Worm (Caenorhabditis elegans) whole organism, L1 larva: ENCODE measurements around the gene R05G6.10.

ENCODE experiments used
- C04F5.9 ChIP-seq: sonication (generic microtip); optimal IDR thresholded peaks from 2 replicates; lab custom pipeline; 2016; ENCODE audit warnings: missing genetic modification characterization, missing compliant biosample characterization
- Y116A8C.19 ChIP-seq: sonication (generic microtip); optimal IDR thresholded peaks from 2 replicates; lab custom pipeline; 2016; ENCODE audit warnings: missing compliant biosample characterization, missing genetic modification characterization, borderline replicate concordance
- alr-1 ChIP-seq: fragments of 200-800 bp; sonication (Bioruptor generic); optimal IDR thresholded peaks from 2 replicates; lab custom pipeline; 2018; ENCODE audit warnings: borderline replicate concordance, mild to moderate bottlenecking, missing genetic modification characterization, missing compliant biosample characterization
- aly-2 ChIP-seq: fragments of 150-350 bp; optimal IDR thresholded peaks from 2 replicates; lab custom pipeline; 2014; ENCODE audit warnings: missing biosample characterization, missing genetic modification characterization
- blmp-1 ChIP-seq: fragments of 150-350 bp; optimal IDR thresholded peaks from 2 replicates; lab custom pipeline; 2014; ENCODE audit warnings: missing biosample characterization, missing genetic modification characterization
- ces-1 ChIP-seq: fragments of 150-350 bp; optimal IDR thresholded peaks from 2 replicates; lab custom pipeline; 2014; ENCODE audit warnings: missing biosample characterization, missing genetic modification reagents, missing genetic modification characterization
- efl-1 ChIP-seq, 4 experiments: fragments of 150-350 bp; optimal IDR thresholded peaks in 3 of 4; peaks in 1 of 4; 1 replicate in 1 of 4; 2 replicates in 3 of 4; lab custom pipeline; 2014; ENCODE audit warnings: missing biosample characterization in 2 of 4, missing genetic modification characterization in 2 of 4, missing genetic modification reagents in 2 of 4
- egl-13 ChIP-seq: sonication (generic microtip); optimal IDR thresholded peaks from 2 replicates; lab custom pipeline; 2016; ENCODE audit warnings: missing genotype, missing genetic modification reagents, missing genetic modification characterization, missing compliant biosample characterization
- egl-27 ChIP-seq, 2 experiments: fragments of 150-350 bp in 1 of 2; sonication (generic microtip); optimal IDR thresholded peaks; 3 replicates each; lab custom pipeline; 2017 to 2018; ENCODE audit warnings: missing biosample characterization in 2 of 2, missing genetic modification characterization in 2 of 2, missing genetic modification reagents in 2 of 2
- elt-2 ChIP-seq: sonication (generic microtip); optimal IDR thresholded peaks from 2 replicates; lab custom pipeline; 2016; ENCODE audit warnings: missing genetic modification characterization, mild to moderate bottlenecking, inconsistent platforms, missing compliant biosample characterization, missing genetic modification reagents
- elt-3 ChIP-seq, 6 experiments: fragments of 150-350 bp in 1 of 6; sonication (generic microtip); optimal IDR thresholded peaks; 2 replicates each; lab custom pipeline; 2017 to 2018; ENCODE audit warnings: missing biosample characterization in 6 of 6, missing genetic modification characterization in 6 of 6, inconsistent platforms in 1 of 6
- fkh-8 ChIP-seq: sonication (generic microtip); optimal IDR thresholded peaks from 2 replicates; lab custom pipeline; 2016; ENCODE audit warnings: mild to moderate bottlenecking, missing genetic modification characterization, missing compliant biosample characterization
- fos-1 ChIP-seq: fragments of 150-350 bp; optimal IDR thresholded peaks from 2 replicates; lab custom pipeline; 2014; ENCODE audit warnings: missing biosample characterization, missing genetic modification characterization
- hlh-17 ChIP-seq: fragments of 200-800 bp; sonication (Bioruptor generic); optimal IDR thresholded peaks from 2 replicates; lab custom pipeline; 2018; ENCODE audit warnings: missing genetic modification characterization, mild to moderate bottlenecking, missing compliant biosample characterization, moderate library complexity, borderline replicate concordance
- hlh-4 ChIP-seq: sonication (generic microtip); optimal IDR thresholded peaks from 2 replicates; lab custom pipeline; 2016; ENCODE audit warnings: mild to moderate bottlenecking, missing genetic modification characterization, missing compliant biosample characterization
- hpl-2 ChIP-seq: fragments of 150-350 bp; optimal IDR thresholded peaks from 2 replicates; lab custom pipeline; 2014; ENCODE audit warnings: missing biosample characterization, missing genetic modification reagents, missing genetic modification characterization
- isw-1 ChIP-seq: fragments of 200-800 bp; sonication (Bioruptor generic); IDR thresholded peaks from 2 replicates; pipeline ENCODE4 v1.3.6; 2022; ENCODE audit warnings: missing genetic modification characterization, missing compliant biosample characterization
- jun-1 ChIP-seq: fragments of 150-350 bp; optimal IDR thresholded peaks from 2 replicates; lab custom pipeline; 2014; ENCODE audit warnings: missing biosample characterization, missing genetic modification reagents, missing genetic modification characterization
- lin-14 ChIP-seq: fragments of 200-800 bp; sonication (Bioruptor generic); optimal IDR thresholded peaks from 2 replicates; lab custom pipeline; 2018; ENCODE audit warnings: mild to moderate bottlenecking, missing genetic modification characterization, moderate library complexity, missing compliant biosample characterization
- lin-35 ChIP-seq, 2 experiments: fragments of 150-350 bp; optimal IDR thresholded peaks; 2 replicates each; lab custom pipeline; 2014; ENCODE audit warnings: missing biosample characterization in 2 of 2, missing genetic modification characterization in 2 of 2, missing genetic modification reagents in 2 of 2
- lin-39 ChIP-seq: fragments of 150-350 bp; optimal IDR thresholded peaks from 2 replicates; lab custom pipeline; 2014; ENCODE audit warnings: missing biosample characterization, missing genetic modification reagents, missing genetic modification characterization
- lir-3 ChIP-seq: sonication (generic microtip); optimal IDR thresholded peaks from 2 replicates; lab custom pipeline; 2016; ENCODE audit warnings: mild to moderate bottlenecking, missing genetic modification characterization, moderate library complexity, missing compliant biosample characterization; ENCODE audit not compliant: poor library complexity
- mdl-1 ChIP-seq, 2 experiments: fragments of 150-350 bp; optimal IDR thresholded peaks; 2 replicates each; lab custom pipeline; 2014 to 2017; ENCODE audit warnings: missing biosample characterization in 2 of 2, missing genetic modification characterization in 2 of 2, inconsistent platforms in 1 of 2
- mef-2 ChIP-seq: fragments of 150-350 bp; optimal IDR thresholded peaks from 2 replicates; lab custom pipeline; 2014; ENCODE audit warnings: missing biosample characterization, missing genetic modification characterization
- nhr-12 ChIP-seq: sonication (generic microtip); optimal IDR thresholded peaks from 2 replicates; lab custom pipeline; 2017; ENCODE audit warnings: missing biosample characterization, missing genetic modification characterization
- nhr-19 ChIP-seq: fragments of 200-800 bp; sonication (Bioruptor generic); conservative IDR thresholded peaks from 2 replicates; pipeline ENCODE4 v1.3.6; 2022; ENCODE audit warnings: missing genetic modification characterization, missing compliant biosample characterization
- nhr-20 ChIP-seq: sonication (generic microtip); optimal IDR thresholded peaks from 2 replicates; lab custom pipeline; 2016; ENCODE audit warnings: mild to moderate bottlenecking, missing genetic modification characterization, missing compliant biosample characterization
- nhr-47 ChIP-seq: sonication (generic microtip); optimal IDR thresholded peaks from 2 replicates; lab custom pipeline; 2016; ENCODE audit warnings: mild to moderate bottlenecking, missing genetic modification characterization, moderate library complexity, missing compliant biosample characterization
- nhr-85 ChIP-seq: sonication (generic microtip); peaks from one replicate; lab custom pipeline; 2016; ENCODE audit warnings: missing genetic modification characterization, inconsistent platforms, missing compliant biosample characterization
- nhr-90 ChIP-seq: sonication (generic microtip); optimal IDR thresholded peaks from 2 replicates; lab custom pipeline; 2016; ENCODE audit warnings: mild to moderate bottlenecking, missing genetic modification characterization, missing compliant biosample characterization; ENCODE audit not compliant: poor library complexity
- pqm-1 ChIP-seq: sonication (generic microtip); optimal IDR thresholded peaks from 3 replicates; lab custom pipeline; 2017; ENCODE audit warnings: missing biosample characterization, missing genetic modification characterization
- snpc-4 ChIP-seq: fragments of 150-350 bp; optimal IDR thresholded peaks from 2 replicates; lab custom pipeline; 2014; ENCODE audit warnings: missing biosample characterization, missing genetic modification characterization
- sox-4 ChIP-seq: sonication (generic microtip); optimal IDR thresholded peaks from 2 replicates; lab custom pipeline; 2016; ENCODE audit warnings: missing genetic modification characterization, missing compliant biosample characterization
- sup-37 ChIP-seq: fragments of 200-800 bp; sonication (Bioruptor generic); optimal IDR thresholded peaks from 2 replicates; lab custom pipeline; 2018; ENCODE audit warnings: mild to moderate bottlenecking, missing genetic modification characterization, missing compliant biosample characterization
- swsn-7 ChIP-seq: sonication (generic microtip); optimal IDR thresholded peaks from 2 replicates; lab custom pipeline; 2016; ENCODE audit warnings: missing genetic modification characterization, missing compliant biosample characterization
- tbx-2 ChIP-seq: sonication (generic microtip); optimal IDR thresholded peaks from 2 replicates; lab custom pipeline; 2016; ENCODE audit warnings: missing genetic modification characterization, missing compliant biosample characterization
- tlp-1 ChIP-seq: fragments of 150-350 bp; optimal IDR thresholded peaks from 2 replicates; lab custom pipeline; 2014; ENCODE audit warnings: missing biosample characterization, missing genetic modification characterization
- unc-130 ChIP-seq: fragments of 150-350 bp; optimal IDR thresholded peaks from 2 replicates; lab custom pipeline; 2017; ENCODE audit warnings: missing biosample characterization, missing genetic modification characterization, inconsistent platforms
- unc-62 ChIP-seq: fragments of 150-350 bp; optimal IDR thresholded peaks from 2 replicates; lab custom pipeline; 2014; ENCODE audit warnings: missing biosample characterization, missing genetic modification reagents, missing genetic modification characterization
- vab-15 ChIP-seq: sonication (generic microtip); optimal IDR thresholded peaks from 2 replicates; lab custom pipeline; 2017; ENCODE audit warnings: missing genotype, mild to moderate bottlenecking, missing genetic modification characterization, missing compliant biosample characterization
- xbp-1 ChIP-seq: sonication (generic microtip); optimal IDR thresholded peaks from 2 replicates; lab custom pipeline; 2016; ENCODE audit warnings: missing genetic modification characterization, missing compliant biosample characterization
- zag-1 ChIP-seq: fragments of 150-350 bp; optimal IDR thresholded peaks from 2 replicates; lab custom pipeline; 2014; ENCODE audit warnings: missing biosample characterization, missing genetic modification characterization
- ztf-4 ChIP-seq: fragments of 150-350 bp; optimal IDR thresholded peaks from 2 replicates; lab custom pipeline; 2014; ENCODE audit warnings: missing biosample characterization, missing genetic modification characterization

The R05G6.10 gene

ce11 chrIV:7474826-7475225, 67.5 kb downstream of the R05G6.10 start, which contains the start of gene slc-25A18.2:
Gene slc-25A18.2, plus strand, starts transcription at chrIV:7475041.
- TF ChIP-seq pqm-1 (tag; lab: Kevin White, UChicago) (no peak), efl-1 (optimal IDR thresholded peaks at IDR 0.05; lab: Kevin White, UChicago) (no peak), efl-1 (GFP tag; optimal IDR thresholded peaks at IDR 0.05 in 1 of 2; lab: Kevin White, UChicago) (peak in 1 of 2 experiments; percentile 62)

ce11 chrIV:7473159-7473649, 69.1 kb downstream of the R05G6.10 start, which contains the start of the genes plk-3 and F55G1.6:
Gene plk-3, minus strand, starts transcription at chrIV:7473209.
Gene F55G1.6, plus strand, starts transcription at chrIV:7473517.
- TF ChIP-seq nhr-19 (no peak), lin-39 (no peak), unc-62 (GFP tag; lab: Kevin White, UChicago) (no peak), mdl-1 (tag; optimal IDR thresholded peaks at IDR 0.05; lab: Kevin White, UChicago) (no peak), aly-2 (no peak), ces-1 (GFP tag; lab: Kevin White, UChicago) (no peak), hlh-4 (tag; lab: Kevin White, UChicago) (no peak), nhr-47 (no peak), tlp-1 (no peak), nhr-85 (tag; lab: Kevin White, UChicago) (no peak), tbx-2 (tag; lab: Kevin White, UChicago) (no peak), egl-13 (tag; lab: Kevin White, UChicago) (no peak), alr-1 (tag; lab: Kevin White, UChicago) (no peak), lir-3 (tag; lab: Kevin White, UChicago) (no peak), elt-3 (tag; optimal IDR thresholded peaks at IDR 0.05; lab: Kevin White, UChicago) (no peak), sox-4 (tag; lab: Kevin White, UChicago) (no peak), xbp-1 (tag; lab: Kevin White, UChicago) (no peak), nhr-90 (tag; lab: Kevin White, UChicago) (no peak), unc-130 (tag; lab: Kevin White, UChicago) (no peak), isw-1 (GFP tag; lab: Robert Waterston, UW) (no peak)

- no peak for TF ChIP-seq efl-1 (optimal IDR thresholded peaks at IDR 0.05; lab: Kevin White, UChicago)
- peak in 1 of 2 experiments; percentile 20 for TF ChIP-seq efl-1 (GFP tag; optimal IDR thresholded peaks at IDR 0.05 in 1 of 2; lab: Kevin White, UChicago)
- TF ChIP-seq fos-1 (tag; lab: Kevin White, UChicago): no peak
- TF ChIP-seq nhr-20: peak; percentile 66
- TF ChIP-seq elt-2 (tag; lab: Kevin White, UChicago): no peak
- peak in 5 of 6 experiments; percentile 13 to 90 (median 29) for TF ChIP-seq elt-3 (tag; optimal IDR thresholded peaks at IDR 0.05; lab: Kevin White, UChicago)
- no peak for TF ChIP-seq ztf-4 (tag; lab: Kevin White, UChicago)
- TF ChIP-seq lin-39: no peak
- TF ChIP-seq zag-1 (tag; lab: Kevin White, UChicago): no peak
- TF ChIP-seq hlh-17: no peak
- TF ChIP-seq lin-14 (GFP tag; lab: Kevin White, UChicago): peak; percentile 45
- TF ChIP-seq vab-15 (tag; lab: Kevin White, UChicago): no peak
- peak; percentile 55 for TF ChIP-seq blmp-1 (tag; lab: Kevin White, UChicago)
- no peak for TF ChIP-seq hlh-4 (tag; lab: Kevin White, UChicago)
- no peak for TF ChIP-seq Y116A8C.19
- TF ChIP-seq lin-35 (GFP tag; optimal IDR thresholded peaks at IDR 0.05; lab: Kevin White, UChicago): peak in 1 of 2 experiments; percentile 35
- no peak for TF ChIP-seq C04F5.9
- TF ChIP-seq nhr-85 (tag; lab: Kevin White, UChicago): peak; percentile 54
- TF ChIP-seq tbx-2 (tag; lab: Kevin White, UChicago): peak; percentile 56
Observed at ce11 chrIV:7469782-7470413, 72.4 kb downstream of the R05G6.10 start, which contains the start of gene F55G1.7. Gene F55G1.7, minus strand, starts transcription at chrIV:7469832.

- TF ChIP-seq sup-37 (GFP tag; lab: Kevin White, UChicago) (no peak), blmp-1 (tag; lab: Kevin White, UChicago) (no peak), lir-3 (tag; lab: Kevin White, UChicago) (no peak), nhr-19 (no peak), egl-27 (tag; optimal IDR thresholded peaks at IDR 0.05; lab: Kevin White, UChicago) (no peak), vab-15 (tag; lab: Kevin White, UChicago) (no peak), nhr-85 (tag; lab: Kevin White, UChicago) (no peak), jun-1 (tag; lab: Kevin White, UChicago) (no peak), snpc-4 (tag; lab: Kevin White, UChicago) (no peak), mef-2 (no peak), C04F5.9 (no peak), hpl-2 (no peak), nhr-12 (tag; lab: Kevin White, UChicago) (no peak), pqm-1 (tag; lab: Kevin White, UChicago) (no peak), fkh-8 (no peak), efl-1 (optimal IDR thresholded peaks at IDR 0.05; lab: Kevin White, UChicago) (no peak), efl-1 (GFP tag; optimal IDR thresholded peaks at IDR 0.05 in 1 of 2; lab: Kevin White, UChicago) (no peak), swsn-7 (tag; lab: Kevin White, UChicago) (no peak)
Observed at ce11 chrIV:7468638-7469037, 73.7 kb downstream of the R05G6.10 start.
